Worm (Caenorhabditis elegans) whole organism, L4 larva: ENCODE results near the gene rpl-23.

Source experiments
- F26F4.8 ChIP-seq: fragments of 200-800 bp; sonication (Bioruptor generic); conservative IDR thresholded peaks from 2 replicates; pipeline ENCODE4 v1.3.6; 2022; ENCODE audit warnings: missing genetic modification characterization, missing compliant biosample characterization
- F49E8.2 ChIP-seq: sonication (generic microtip); optimal IDR thresholded peaks from 2 replicates; lab custom pipeline; 2016; ENCODE audit warnings: missing compliant biosample characterization, mild to moderate bottlenecking, missing genetic modification characterization, borderline replicate concordance
- Y48G9A.11 ChIP-seq: fragments of 200-800 bp; sonication (Bioruptor generic); IDR thresholded peaks from 2 replicates; pipeline ENCODE4 v1.3.6; 2022; ENCODE audit warnings: missing genetic modification reagents, missing genetic modification characterization, missing compliant biosample characterization
- Y75B8A.6 ChIP-seq: fragments of 200-800 bp; sonication (Bioruptor generic); IDR thresholded peaks from 2 replicates; pipeline ENCODE4 v1.3.6; 2022; ENCODE audit warnings: missing genetic modification reagents, missing genetic modification characterization, missing compliant biosample characterization
- aha-1 ChIP-seq: fragments of 150-350 bp; peaks from one replicate; lab custom pipeline; 2014; ENCODE audit warnings: missing biosample characterization, missing genetic modification characterization
- arid-1 ChIP-seq: fragments of 200-800 bp; sonication (Bioruptor generic); conservative IDR thresholded peaks from 2 replicates; pipeline ENCODE4 v1.3.6; 2022; ENCODE audit warnings: missing genetic modification reagents, missing genetic modification characterization, missing compliant biosample characterization
- ceh-28 ChIP-seq: fragments of 150-350 bp; optimal IDR thresholded peaks from 2 replicates; lab custom pipeline; 2014; ENCODE audit warnings: missing biosample characterization, missing genetic modification reagents, missing genetic modification characterization
- ceh-32 ChIP-seq: sonication (generic microtip); optimal IDR thresholded peaks from 2 replicates; lab custom pipeline; 2016; ENCODE audit warnings: mild to moderate bottlenecking, missing genetic modification characterization, missing compliant biosample characterization; ENCODE audit not compliant: poor library complexity
- daf-16 ChIP-seq, 3 experiments: sonication (generic microtip); optimal IDR thresholded peaks; 2 replicates each; lab custom pipeline; 2016 to 2017; ENCODE audit warnings: missing genetic modification characterization in 3 of 3, missing genetic modification reagents in 3 of 3, mild to moderate bottlenecking in 2 of 3, missing compliant biosample characterization in 2 of 3, missing biosample characterization in 1 of 3, moderate library complexity in 1 of 3
- egl-27 ChIP-seq: sonication (generic microtip); optimal IDR thresholded peaks from 3 replicates; lab custom pipeline; 2017; ENCODE audit warnings: missing biosample characterization, missing genetic modification reagents, missing genetic modification characterization
- jun-1 ChIP-seq: fragments of 150-350 bp; optimal IDR thresholded peaks from 2 replicates; lab custom pipeline; 2014; ENCODE audit warnings: missing biosample characterization, missing genetic modification reagents, missing genetic modification characterization
- lim-7 ChIP-seq: fragments of 200-800 bp; sonication (Bioruptor generic); IDR thresholded peaks from 2 replicates; pipeline ENCODE4 v1.3.6; 2022; ENCODE audit warnings: missing genetic modification characterization, missing compliant biosample characterization
- lin-13 ChIP-seq: fragments of 150-350 bp; optimal IDR thresholded peaks from 2 replicates; lab custom pipeline; 2014; ENCODE audit warnings: missing biosample characterization, missing genetic modification reagents, missing genetic modification characterization
- lin-38 ChIP-seq: fragments of 200-800 bp; sonication (Bioruptor generic); IDR thresholded peaks from 2 replicates; pipeline ENCODE4 v1.3.6; 2022; ENCODE audit warnings: missing genetic modification reagents, missing genetic modification characterization, missing compliant biosample characterization
- lin-39 ChIP-seq: fragments of 150-350 bp; optimal IDR thresholded peaks from 2 replicates; lab custom pipeline; 2014; ENCODE audit warnings: missing biosample characterization, missing genetic modification reagents, missing genetic modification characterization
- lsy-2 ChIP-seq, 2 experiments: fragments of 150-350 bp in 1 of 2; sonication (generic microtip) in 1 of 2; optimal IDR thresholded peaks; 2 replicates each; lab custom pipeline; 2014 to 2017; ENCODE audit warnings: missing biosample characterization in 2 of 2, missing genetic modification characterization in 2 of 2
- mep-1 ChIP-seq: fragments of 150-350 bp; sonication (generic microtip); optimal IDR thresholded peaks from 3 replicates; lab custom pipeline; 2014; ENCODE audit warnings: missing biosample characterization, missing genetic modification characterization
- mes-2 ChIP-seq: sonication (generic microtip); optimal IDR thresholded peaks from 2 replicates; lab custom pipeline; 2016; ENCODE audit warnings: missing genotype, mild to moderate bottlenecking, missing genetic modification characterization, missing compliant biosample characterization; ENCODE audit not compliant: poor library complexity, severe bottlenecking
- mxl-3 ChIP-seq: fragments of 200-800 bp; sonication (Bioruptor generic); optimal IDR thresholded peaks from 2 replicates; lab custom pipeline; 2018; ENCODE audit warnings: mild to moderate bottlenecking, missing genetic modification characterization, missing compliant biosample characterization
- nhr-10 ChIP-seq: fragments of 150-350 bp; optimal IDR thresholded peaks from 2 replicates; lab custom pipeline; 2014; ENCODE audit warnings: missing biosample characterization, missing genetic modification characterization
- nhr-102 ChIP-seq: sonication (generic microtip); optimal IDR thresholded peaks from 2 replicates; lab custom pipeline; 2016; ENCODE audit warnings: mild to moderate bottlenecking, missing genetic modification characterization, moderate library complexity, missing compliant biosample characterization
- nhr-11 ChIP-seq: fragments of 150-350 bp; optimal IDR thresholded peaks from 2 replicates; lab custom pipeline; 2014; ENCODE audit warnings: missing biosample characterization, missing genetic modification characterization
- nhr-25 ChIP-seq: sonication (generic microtip); optimal IDR thresholded peaks from 2 replicates; lab custom pipeline; 2017; ENCODE audit warnings: missing genetic modification characterization, mild to moderate bottlenecking, missing compliant biosample characterization, antibody characterized with exemption, moderate library complexity, borderline replicate concordance; ENCODE audit not compliant: insufficient read depth
- nhr-28 ChIP-seq: fragments of 150-350 bp; optimal IDR thresholded peaks from 2 replicates; lab custom pipeline; 2014; ENCODE audit warnings: missing biosample characterization, missing genetic modification characterization
- nhr-42 ChIP-seq: fragments of 200-800 bp; sonication (Bioruptor generic); IDR thresholded peaks from 2 replicates; pipeline ENCODE4 v1.3.6; 2022; ENCODE audit warnings: missing genetic modification characterization, missing compliant biosample characterization
- php-3 ChIP-seq: fragments of 200-800 bp; sonication (Bioruptor generic); IDR thresholded peaks from 2 replicates; pipeline ENCODE4 v1.3.6; 2022; ENCODE audit warnings: missing genetic modification reagents, missing genetic modification characterization, missing compliant biosample characterization
- pqm-1 ChIP-seq: sonication (generic microtip); optimal IDR thresholded peaks from 2 replicates; lab custom pipeline; 2017; ENCODE audit warnings: missing biosample characterization, missing genetic modification characterization
- sdz-12 ChIP-seq: fragments of 200-800 bp; sonication (Bioruptor generic); optimal IDR thresholded peaks from 2 replicates; lab custom pipeline; 2018; ENCODE audit warnings: mild to moderate bottlenecking, missing genetic modification characterization, missing compliant biosample characterization
- snpc-1.2 ChIP-seq: fragments of 200-800 bp; sonication (Bioruptor generic); IDR thresholded peaks from 2 replicates; pipeline ENCODE4 v1.3.6; 2022; ENCODE audit warnings: missing genetic modification reagents, missing genetic modification characterization, missing compliant biosample characterization
- spr-1 ChIP-seq: sonication (generic microtip); optimal IDR thresholded peaks from 2 replicates; lab custom pipeline; 2016; ENCODE audit warnings: mild to moderate bottlenecking, missing genetic modification characterization, missing compliant biosample characterization
- tra-1 ChIP-seq: fragments of 200-800 bp; sonication (Bioruptor generic); IDR thresholded peaks from 2 replicates; pipeline ENCODE4 v1.3.6; 2022; ENCODE audit warnings: missing genetic modification reagents, missing genetic modification characterization, missing compliant biosample characterization
- unc-130 ChIP-seq: sonication (generic microtip); optimal IDR thresholded peaks from 2 replicates; lab custom pipeline; 2016; ENCODE audit warnings: missing genetic modification reagents, missing genetic modification characterization, missing compliant biosample characterization
- zfp-3 ChIP-seq: fragments of 200-800 bp; sonication (Bioruptor generic); conservative IDR thresholded peaks from 2 replicates; pipeline ENCODE4 v1.3.6; 2022; ENCODE audit warnings: missing genetic modification reagents, missing genetic modification characterization, missing compliant biosample characterization

The rpl-23 gene

DNA sequence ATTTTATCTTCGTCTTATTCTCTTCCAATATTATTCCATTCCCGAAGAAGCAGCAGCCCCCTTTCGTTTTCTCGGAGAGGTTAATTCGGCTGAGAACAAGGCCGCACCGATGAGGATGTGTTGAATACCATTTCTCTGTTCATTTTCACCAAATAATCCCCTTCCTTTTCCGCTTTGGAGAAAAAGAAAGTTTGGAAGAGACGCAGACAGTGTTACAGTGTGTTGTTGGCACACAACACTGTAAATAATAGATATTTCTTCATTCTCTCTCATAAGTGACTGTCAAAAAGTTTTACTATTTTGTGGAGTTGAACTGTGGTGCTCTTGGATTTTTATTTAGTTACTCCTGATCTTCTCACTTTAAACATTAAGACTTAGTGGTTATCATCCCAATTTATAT is 40.6 kb downstream of the rpl-23 start (continued):
- TF ChIP-seq nhr-102 (tag; lab: Kevin White, UChicago) (no peak), jun-1 (tag; lab: Kevin White, UChicago) (no peak), Y75B8A.6 (GFP tag; lab: Robert Waterston, UW) (no peak), egl-27 (tag; lab: Kevin White, UChicago) (no peak), nhr-28 (tag; lab: Kevin White, UChicago) (peak; percentile 31), tra-1 (no peak)

DNA sequence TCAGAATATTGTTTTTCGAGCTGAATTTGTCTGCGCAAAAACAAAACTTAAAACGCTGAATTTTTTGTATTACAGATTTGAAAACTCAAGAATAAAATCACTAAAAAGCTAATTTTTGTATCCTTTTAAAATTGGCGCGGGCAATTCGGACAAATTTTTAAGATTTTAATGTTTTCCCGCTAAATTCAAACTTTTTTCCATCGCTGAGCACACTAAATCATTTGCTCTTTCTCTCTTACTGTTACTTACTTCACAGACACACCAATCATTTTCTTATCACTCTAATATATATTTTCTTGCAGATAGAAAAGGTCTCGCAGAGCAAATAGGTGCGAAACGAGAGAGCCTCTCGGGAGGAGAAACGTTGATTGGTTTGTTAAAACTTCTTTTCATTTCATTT is 42.0 kb downstream of the rpl-23 start, which contains the start of gene par-3:
Gene par-3 (plus strand): TSS at position 301 of the 400 bp plus-strand sequence.
- TF ChIP-seq zfp-3, result no peak
- no peak for TF ChIP-seq nhr-42
- no peak for TF ChIP-seq php-3 (GFP tag; lab: Robert Waterston, UW)
- no peak for TF ChIP-seq mxl-3
- TF ChIP-seq aha-1 (tag; lab: Kevin White, UChicago), result peak; percentile 42
- no peak for TF ChIP-seq arid-1 (GFP tag; lab: Robert Waterston, UW)
- peak; percentile 53 for TF ChIP-seq pqm-1 (tag; lab: Kevin White, UChicago)
- no peak for TF ChIP-seq ceh-32 (tag; lab: Kevin White, UChicago)
- no peak for TF ChIP-seq ceh-28
- no peak for TF ChIP-seq nhr-10 (tag; lab: Kevin White, UChicago)
- TF ChIP-seq F26F4.8 (GFP tag; lab: Robert Waterston, UW), result no peak

DNA sequence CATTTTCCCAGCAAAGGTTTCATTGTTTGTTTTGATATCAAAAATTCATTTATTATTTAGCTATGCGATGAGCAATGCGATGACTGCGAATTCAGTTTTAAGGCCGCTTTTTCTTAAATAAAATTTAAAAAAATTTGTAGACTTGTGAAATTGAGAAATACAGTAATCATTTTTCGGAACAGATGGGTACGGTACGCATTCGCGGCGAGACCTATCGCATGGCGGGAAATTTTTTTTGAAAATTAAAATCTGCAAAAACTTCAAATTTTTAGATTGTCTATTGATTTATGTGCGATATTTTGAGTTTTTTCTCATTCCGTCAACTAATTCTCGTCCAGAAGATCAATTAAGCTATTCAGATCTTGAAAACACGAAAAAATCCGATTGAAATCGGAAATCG is 42.4 kb downstream of the rpl-23 start:
- TF ChIP-seq mes-2 (tag; lab: Kevin White, UChicago), result no peak
- TF ChIP-seq sdz-12 (GFP tag; lab: Kevin White, UChicago), result no peak
- no peak for TF ChIP-seq spr-1 (tag; lab: Kevin White, UChicago)
- peak; percentile 81 for TF ChIP-seq lin-38 (GFP tag; lab: Robert Waterston, UW)
- TF ChIP-seq daf-16 (GFP tag; optimal IDR thresholded peaks at IDR 0.05; lab: Kevin White, UChicago), result no peak
- TF ChIP-seq daf-16 (tag; optimal IDR thresholded peaks at IDR 0.05; lab: Kevin White, UChicago), result no peak
- TF ChIP-seq nhr-11 (tag; lab: Kevin White, UChicago), result no peak
- peak; percentile 60; the same call in 1 of the 2 replicates for TF ChIP-seq snpc-1.2 (GFP tag; lab: Robert Waterston, UW)
- peak; percentile 85 for TF ChIP-seq F49E8.2 (tag; lab: Kevin White, UChicago)
- peak; percentile 87 for TF ChIP-seq unc-130 (GFP tag; lab: Kevin White, UChicago)
- TF ChIP-seq zfp-3, result no peak
- TF ChIP-seq lsy-2 (tag; optimal IDR thresholded peaks at IDR 0.05; lab: Kevin White, UChicago), result peak in 1 of 2 experiments; percentile 73
- TF ChIP-seq Y48G9A.11 (GFP tag; lab: Robert Waterston, UW), result peak; percentile 79

DNA sequence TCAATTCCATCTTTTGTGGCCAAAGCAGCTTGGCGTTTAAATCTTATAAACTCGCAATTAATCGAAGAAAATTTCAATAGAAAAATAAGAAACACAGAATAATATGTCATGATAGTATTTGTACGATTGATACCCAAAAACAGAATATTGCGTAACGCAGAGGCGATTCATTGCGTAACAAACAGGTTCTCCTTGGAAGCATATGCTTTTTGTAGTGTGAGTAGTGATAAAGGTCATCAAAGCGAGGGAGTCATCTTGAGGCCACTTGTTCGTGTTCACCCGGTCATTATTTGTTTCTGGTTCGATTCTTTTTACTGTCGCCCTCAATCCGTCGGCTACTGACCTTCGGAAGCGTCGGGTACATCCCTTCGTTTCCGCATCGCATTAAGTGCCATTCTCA is 45.0 kb downstream of the rpl-23 start, which contains the start of gene F54E7.6:
Gene F54E7.6 (minus strand): TSS at position 110 of the 400 bp plus-strand sequence.
- TF ChIP-seq lin-13 (no peak), lin-39 (no peak), nhr-25 (no peak), mep-1 (tag; lab: Kevin White, UChicago) (no peak), nhr-28 (tag; lab: Kevin White, UChicago) (peak; percentile 82), mxl-3 (peak; percentile 33)

DNA sequence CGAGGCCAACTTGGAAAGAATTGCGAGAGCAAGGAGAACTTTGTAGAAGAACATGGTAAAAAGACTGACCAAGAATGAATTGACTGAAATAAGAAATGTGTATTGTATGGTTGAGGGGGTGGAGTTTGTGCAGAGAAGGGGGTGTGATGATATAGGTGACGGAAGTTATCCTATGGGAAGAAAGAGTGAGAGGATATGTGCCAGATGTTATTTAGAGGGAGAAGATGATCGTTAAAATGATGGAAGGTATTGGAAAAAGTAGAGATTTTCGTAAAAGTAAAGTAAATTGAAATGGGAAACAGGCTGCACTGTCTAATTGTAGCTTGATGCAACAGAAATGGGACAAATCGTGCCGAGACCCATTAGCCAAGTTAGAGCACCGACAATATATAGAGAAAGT is 49.0 kb downstream of the rpl-23 start, which contains the start of gene sdz-21:
Gene sdz-21 (minus strand): TSS at position 101 of the 400 bp plus-strand sequence.
- TF ChIP-seq F49E8.2 (tag; lab: Kevin White, UChicago) (no peak), lim-7 (no peak)
